Worm (Caenorhabditis elegans) whole organism, mixed stage, embryonic: Measurements from ENCODE around the gene K08E4.8.

Source experiments
- M03D4.4 ChIP-seq: sonication (generic microtip); optimal IDR thresholded peaks from 2 replicates; lab custom pipeline; 2017; ENCODE audit warnings: mild to moderate bottlenecking, missing genetic modification characterization, missing compliant biosample characterization
- bed-3 ChIP-seq: fragments of 200-800 bp; sonication (Bioruptor generic); optimal IDR thresholded peaks from 3 replicates; lab custom pipeline; 2018; ENCODE audit warnings: mild to moderate bottlenecking, missing genetic modification characterization, moderate library complexity, missing compliant biosample characterization
- blmp-1 ChIP-seq: fragments of 150-350 bp; optimal IDR thresholded peaks from 2 replicates; lab custom pipeline; 2014; ENCODE audit warnings: missing biosample characterization, missing genetic modification characterization
- ceh-39 ChIP-seq: fragments of 150-350 bp; optimal IDR thresholded peaks from 2 replicates; lab custom pipeline; 2014; ENCODE audit warnings: missing biosample characterization, missing genetic modification characterization
- ceh-83 ChIP-seq: fragments of 200-800 bp; sonication (Bioruptor generic); optimal IDR thresholded peaks from 2 replicates; lab custom pipeline; 2018; ENCODE audit warnings: mild to moderate bottlenecking, missing genetic modification characterization, missing compliant biosample characterization
- ces-1 ChIP-seq: fragments of 150-350 bp; optimal IDR thresholded peaks from 2 replicates; lab custom pipeline; 2014; ENCODE audit warnings: missing biosample characterization, missing genetic modification reagents, missing genetic modification characterization
- cnd-1 ChIP-seq: fragments of 200-800 bp; sonication (Bioruptor generic); optimal IDR thresholded peaks from 2 replicates; lab custom pipeline; 2018; ENCODE audit warnings: mild to moderate bottlenecking, missing genetic modification characterization, missing compliant biosample characterization
- drap-1 ChIP-seq: fragments of 200-800 bp; sonication (Bioruptor generic); optimal IDR thresholded peaks from 3 replicates; lab custom pipeline; 2018; ENCODE audit warnings: mild to moderate bottlenecking, missing genetic modification characterization, missing compliant biosample characterization
- elt-3 ChIP-seq: fragments of 150-350 bp; optimal IDR thresholded peaks from 2 replicates; lab custom pipeline; 2014; ENCODE audit warnings: missing biosample characterization, missing genetic modification characterization
- flh-1 ChIP-seq: fragments of 200-800 bp; sonication (Bioruptor generic); optimal IDR thresholded peaks from 2 replicates; lab custom pipeline; 2018; ENCODE audit warnings: mild to moderate bottlenecking, missing genetic modification characterization, moderate library complexity, missing compliant biosample characterization
- lin-13 ChIP-seq: fragments of 150-350 bp; optimal IDR thresholded peaks from 2 replicates; lab custom pipeline; 2014; ENCODE audit warnings: missing biosample characterization, missing genetic modification characterization
- lsy-2 ChIP-seq: fragments of 150-350 bp; optimal IDR thresholded peaks from 2 replicates; lab custom pipeline; 2014; ENCODE audit warnings: missing biosample characterization, missing genetic modification characterization
- mab-5 ChIP-seq: fragments of 150-350 bp; optimal IDR thresholded peaks from 2 replicates; lab custom pipeline; 2014; ENCODE audit warnings: missing biosample characterization, missing genetic modification characterization
- mep-1 ChIP-seq: fragments of 150-350 bp; optimal IDR thresholded peaks from 2 replicates; lab custom pipeline; 2017; ENCODE audit warnings: missing biosample characterization, missing genetic modification reagents, missing genetic modification characterization, inconsistent platforms
- mls-2 ChIP-seq: sonication (generic microtip); optimal IDR thresholded peaks from 2 replicates; lab custom pipeline; 2016; ENCODE audit warnings: mild to moderate bottlenecking, missing genetic modification characterization, moderate library complexity, missing compliant biosample characterization
- nhr-12 ChIP-seq: fragments of 150-350 bp; optimal IDR thresholded peaks from 2 replicates; lab custom pipeline; 2014; ENCODE audit warnings: missing biosample characterization, missing genetic modification characterization
- nhr-2 ChIP-seq: fragments of 150-350 bp; optimal IDR thresholded peaks from 2 replicates; lab custom pipeline; 2014; ENCODE audit warnings: missing biosample characterization, missing genetic modification characterization
- nhr-237 ChIP-seq: fragments of 150-350 bp; optimal IDR thresholded peaks from 2 replicates; lab custom pipeline; 2014; ENCODE audit warnings: missing biosample characterization, missing genetic modification characterization
- nhr-28 ChIP-seq: fragments of 150-350 bp; optimal IDR thresholded peaks from 2 replicates; lab custom pipeline; 2014; ENCODE audit warnings: missing biosample characterization, missing genetic modification characterization
- nhr-76 ChIP-seq: sonication (generic microtip); optimal IDR thresholded peaks from 2 replicates; lab custom pipeline; 2017; ENCODE audit warnings: missing biosample characterization, missing genetic modification characterization
- pha-4 ChIP-seq: fragments of 150-350 bp; optimal IDR thresholded peaks from 2 replicates; lab custom pipeline; 2018; ENCODE audit warnings: missing biosample characterization, missing genetic modification reagents, missing genetic modification characterization
- snpc-4 ChIP-seq: fragments of 150-350 bp; optimal IDR thresholded peaks from 2 replicates; lab custom pipeline; 2014; ENCODE audit warnings: missing biosample characterization, missing genetic modification characterization
- sptf-1 ChIP-seq: sonication (generic microtip); optimal IDR thresholded peaks from 2 replicates; lab custom pipeline; 2017; ENCODE audit warnings: mild to moderate bottlenecking, missing genetic modification characterization, moderate library complexity, missing compliant biosample characterization
- tbx-8 ChIP-seq: fragments of 200-800 bp; sonication (Bioruptor generic); optimal IDR thresholded peaks from 2 replicates; lab custom pipeline; 2018; ENCODE audit warnings: mild to moderate bottlenecking, missing genetic modification characterization, moderate library complexity, missing compliant biosample characterization
- unc-120 ChIP-seq: sonication (generic microtip); optimal IDR thresholded peaks from 2 replicates; lab custom pipeline; 2017; ENCODE audit warnings: missing genetic modification characterization, missing compliant biosample characterization; ENCODE audit not compliant: poor library complexity, severe bottlenecking
- unc-39 ChIP-seq: fragments of 150-350 bp; optimal IDR thresholded peaks from 2 replicates; lab custom pipeline; 2014; ENCODE audit warnings: missing biosample characterization, missing genetic modification characterization
- unc-62 ChIP-seq: fragments of 150-350 bp; optimal IDR thresholded peaks from 2 replicates; lab custom pipeline; 2014; ENCODE audit warnings: missing biosample characterization, missing genetic modification reagents, missing genetic modification characterization
- ztf-11 ChIP-seq: fragments of 150-350 bp; optimal IDR thresholded peaks from 2 replicates; lab custom pipeline; 2014; ENCODE audit warnings: missing biosample characterization, missing genetic modification characterization

The K08E4.8 gene

ce11 chrIV:12018920-12019319 is 42.2 kb downstream of the K08E4.8 start:
- TF ChIP-seq pha-4 (tag; lab: Kevin White, UChicago) (no peak), nhr-12 (tag; lab: Kevin White, UChicago) (no peak), mab-5 (tag; lab: Kevin White, UChicago) (no peak), nhr-76 (tag; lab: Kevin White, UChicago) (no peak), sptf-1 (tag; lab: Kevin White, UChicago) (no peak), unc-62 (GFP tag; lab: Kevin White, UChicago) (no peak), unc-120 (tag; lab: Kevin White, UChicago) (no peak), nhr-2 (tag; lab: Kevin White, UChicago) (no peak), M03D4.4 (tag; lab: Kevin White, UChicago) (no peak), snpc-4 (tag; lab: Kevin White, UChicago) (no peak), lsy-2 (tag; lab: Kevin White, UChicago) (no peak), unc-39 (tag; lab: Kevin White, UChicago) (no peak), elt-3 (tag; lab: Kevin White, UChicago) (no peak)

- TF ChIP-seq mab-5 (tag; lab: Kevin White, UChicago) (no peak), bed-3 (GFP tag; lab: Kevin White, UChicago) (no peak), cnd-1 (tag; lab: Kevin White, UChicago) (no peak), ztf-11 (tag; lab: Kevin White, UChicago) (no peak), nhr-12 (tag; lab: Kevin White, UChicago) (no peak), unc-39 (tag; lab: Kevin White, UChicago) (no peak), nhr-28 (tag; lab: Kevin White, UChicago) (no peak), unc-120 (tag; lab: Kevin White, UChicago) (no peak), mep-1 (tag; lab: Kevin White, UChicago) (no peak), nhr-2 (tag; lab: Kevin White, UChicago) (no peak), ces-1 (GFP tag; lab: Kevin White, UChicago) (no peak), pha-4 (tag; lab: Kevin White, UChicago) (no peak), ceh-83 (GFP tag; lab: Kevin White, UChicago) (no peak)
Measured at ce11 chrIV:12015586-12015985, 45.5 kb downstream of the K08E4.8 start, which contains the start of gene lips-6. Gene lips-6, minus strand, starts transcription at chrIV:12015686.

ce11 chrIV:12013120-12013519 is 48.0 kb downstream of the K08E4.8 start, which contains the start of gene spe-17:
Gene spe-17, plus strand, starts transcription at chrIV:12013420.
- TF ChIP-seq lin-13 = no peak
- no peak for TF ChIP-seq bed-3 (GFP tag; lab: Kevin White, UChicago)
- no peak for TF ChIP-seq nhr-76 (tag; lab: Kevin White, UChicago)
- no peak for TF ChIP-seq tbx-8 (GFP tag; lab: Kevin White, UChicago)
- TF ChIP-seq blmp-1 (tag; lab: Kevin White, UChicago) = no peak
- TF ChIP-seq lsy-2 (tag; lab: Kevin White, UChicago) = no peak
- TF ChIP-seq nhr-28 (tag; lab: Kevin White, UChicago) = no peak
- TF ChIP-seq unc-120 (tag; lab: Kevin White, UChicago) = no peak
- no peak for TF ChIP-seq ceh-83 (GFP tag; lab: Kevin White, UChicago)
- no peak for TF ChIP-seq nhr-12 (tag; lab: Kevin White, UChicago)
- TF ChIP-seq mab-5 (tag; lab: Kevin White, UChicago) = no peak
- TF ChIP-seq cnd-1 (tag; lab: Kevin White, UChicago) = no peak
- no peak for TF ChIP-seq ceh-39 (tag; lab: Kevin White, UChicago)
- TF ChIP-seq ztf-11 (tag; lab: Kevin White, UChicago) = no peak
- TF ChIP-seq, all 35 proteins: peak for 0

ce11 chrIV:12012439-12013003 is 48.6 kb downstream of the K08E4.8 start:
- TF ChIP-seq flh-1 (GFP tag; lab: Kevin White, UChicago) (no peak), drap-1 (peak; percentile 7), ces-1 (GFP tag; lab: Kevin White, UChicago) (no peak), nhr-28 (tag; lab: Kevin White, UChicago) (no peak), unc-39 (tag; lab: Kevin White, UChicago) (no peak), unc-120 (tag; lab: Kevin White, UChicago) (peak; percentile 89), unc-62 (GFP tag; lab: Kevin White, UChicago) (peak; percentile 90), sptf-1 (tag; lab: Kevin White, UChicago) (no peak)

- TF ChIP-seq mls-2 (tag; lab: Kevin White, UChicago) = no peak
- TF ChIP-seq nhr-237 (tag; lab: Kevin White, UChicago) = no peak
Measured at ce11 chrIV:12010859-12011258, 50.3 kb downstream of the K08E4.8 start, which contains the start of the genes ZK617.26 and unc-22. Gene ZK617.26, minus strand, starts transcription at chrIV:12010959. Gene unc-22, minus strand, starts transcription at chrIV:12011007.
